Fruit fly (Drosophila melanogaster): Measurements from ENCODE around the gene CG17648.

CG17648 gene

dm6 chr2L:1737057-1737581 is 15.0 kb upstream of the CG17648 start (continued):
- TF ChIP-seq dimm (GFP tag; IDR thresholded peaks at IDR 0.05): no peak

dm6 chr2L:1738054-1738453 is 14.1 kb upstream of the CG17648 start:
- TF ChIP-seq usp (GFP tag; optimal IDR thresholded peaks at IDR 0.05): no peak
- no peak for TF ChIP-seq HLH4C (GFP tag; IDR thresholded peaks at IDR 0.05; ENCODE audit: partially characterized antibody)
- TF ChIP-seq Abd-B (GFP tag; optimal IDR thresholded peaks at IDR 0.05): no peak
- no peak for TF ChIP-seq CG11696 (GFP tag; IDR thresholded peaks at IDR 0.05)
- no peak for TF ChIP-seq hb (GFP tag; IDR thresholded peaks at IDR 0.05; ENCODE audit: partially characterized antibody)
- TF ChIP-seq Lpt (GFP tag; optimal IDR thresholded peaks at IDR 0.05): no peak
- no peak for TF ChIP-seq CHES-1-like (GFP tag; optimal IDR thresholded peaks at IDR 0.05)
- peak; percentile 15 for TF ChIP-seq CG8924 (tag; optimal IDR thresholded peaks at IDR 0.05)
- TF ChIP-seq Sox102F (GFP tag; optimal IDR thresholded peaks at IDR 0.05): peak; percentile 52
- TF ChIP-seq CG7963 (GFP tag; IDR thresholded peaks at IDR 0.05; ENCODE audit: partially characterized antibody): no peak
- TF ChIP-seq CG12769 (tag; optimal IDR thresholded peaks at IDR 0.05): no peak
- no peak for TF ChIP-seq CG13894 (tag; optimal IDR thresholded peaks at IDR 0.05)
- no peak for TF ChIP-seq tap (tag; optimal IDR thresholded peaks at IDR 0.05)
- TF ChIP-seq Nf-YA (GFP tag; IDR thresholded peaks at IDR 0.05): no peak
- TF ChIP-seq grn (GFP tag; optimal IDR thresholded peaks at IDR 0.05): no peak
- peak; percentile 13 for TF ChIP-seq az2 (GFP tag; optimal IDR thresholded peaks at IDR 0.05)
- TF ChIP-seq CG8944 (GFP tag; optimal IDR thresholded peaks at IDR 0.05): peak; percentile 7
- TF ChIP-seq CG18764 (GFP tag; optimal IDR thresholded peaks at IDR 0.05): no peak
- peak; percentile 85 for TF ChIP-seq Blimp-1 (GFP tag; optimal IDR thresholded peaks at IDR 0.05)
- no peak for TF ChIP-seq fd102C (GFP tag; optimal IDR thresholded peaks at IDR 0.05)
- no peak for TF ChIP-seq CG1792 (GFP tag; optimal IDR thresholded peaks at IDR 0.05)
- TF ChIP-seq CG3838 (GFP tag; optimal IDR thresholded peaks at IDR 0.05): no peak
- no peak for TF ChIP-seq Ada2b (GFP tag; IDR thresholded peaks at IDR 0.05)
- no peak for TF ChIP-seq Myb (GFP tag; optimal IDR thresholded peaks at IDR 0.05)
- peak; percentile 31 for TF ChIP-seq nmo (GFP tag; optimal IDR thresholded peaks at IDR 0.05)
- TF ChIP-seq CG11695 (GFP tag; IDR thresholded peaks at IDR 0.05): no peak
- TF ChIP-seq CG7839 (tag; optimal IDR thresholded peaks at IDR 0.05): peak; percentile 28
- TF ChIP-seq Ssrp (tag; optimal IDR thresholded peaks at IDR 0.05): peak; percentile 24
- no peak for TF ChIP-seq nerfin-2 (GFP tag; IDR thresholded peaks at IDR 0.05; ENCODE audit: partially characterized antibody)
- no peak for TF ChIP-seq kni (GFP tag; optimal IDR thresholded peaks at IDR 0.05)
- no peak for TF ChIP-seq CG7556 (GFP tag; optimal IDR thresholded peaks at IDR 0.05)
- no peak for TF ChIP-seq Dfd (GFP tag; optimal IDR thresholded peaks at IDR 0.05)
- TF ChIP-seq repo (GFP tag; optimal IDR thresholded peaks at IDR 0.05): no peak
- TF ChIP-seq CG10979 (tag; optimal IDR thresholded peaks at IDR 0.05): peak; percentile 70
- peak; percentile 56 for TF ChIP-seq Med (GFP tag)
- no peak for TF ChIP-seq Eip74EF (GFP tag; optimal IDR thresholded peaks at IDR 0.05)
- no peak for TF ChIP-seq CG13624 (GFP tag; optimal IDR thresholded peaks at IDR 0.05)
- no peak for TF ChIP-seq lbe (GFP tag; optimal IDR thresholded peaks at IDR 0.05)
- TF ChIP-seq PHDP (tag; optimal IDR thresholded peaks at IDR 0.05): peak; percentile 14
- TF ChIP-seq D19A (tag; optimal IDR thresholded peaks at IDR 0.05): peak; percentile 27
- TF ChIP-seq CG17186 (GFP tag; optimal IDR thresholded peaks at IDR 0.05): no peak
- no peak for TF ChIP-seq prd (optimal IDR thresholded peaks at IDR 0.05)
- TF ChIP-seq prd (GFP tag; IDR thresholded peaks at IDR 0.05): peak; percentile 37; the same call in 1 of the 3 replicates
- TF ChIP-seq ems (GFP tag; optimal IDR thresholded peaks at IDR 0.05): no peak
- TF ChIP-seq CG31441 (GFP tag; IDR thresholded peaks at IDR 0.05): peak; percentile 52; the same call in 1 of the 2 replicates
- no peak for TF ChIP-seq ewg (GFP tag; optimal IDR thresholded peaks at IDR 0.05)
- TF ChIP-seq GATAe (GFP tag; conservative IDR thresholded peaks at IDR 0.05): no peak
